Fruit fly (Drosophila melanogaster): Measurements from ENCODE around the gene CG5001.

CG5001 gene

dm6 chr2L:1150554-1150953, 35.0 kb upstream of the CG5001 start, which contains the start of the genes Tfb4 and Vps29 (continued):
- peak; percentile 12; the same call in 1 of the 2 replicates for TF ChIP-seq CG32772 (GFP tag; IDR thresholded peaks at IDR 0.05)
- peak; percentile 94 for TF ChIP-seq CG6791 (GFP tag; IDR thresholded peaks at IDR 0.05; ENCODE audit: partially characterized antibody)
- peak; percentile 96 for TF ChIP-seq tna (GFP tag; IDR thresholded peaks at IDR 0.05; ENCODE audit: partially characterized antibody)
- TF ChIP-seq Meics (GFP tag; optimal IDR thresholded peaks at IDR 0.05) = no peak
- peak; percentile 60 for TF ChIP-seq CG17829 (tag; optimal IDR thresholded peaks at IDR 0.05)
- 0 out of 2 replicates have a peak, but pooled peaks have one; percentile 47 for TF ChIP-seq CG3847 (GFP tag; IDR thresholded peaks at IDR 0.05)
- no peak for TF ChIP-seq CG18476 (GFP tag; optimal IDR thresholded peaks at IDR 0.05)
- TF ChIP-seq Drgx (GFP tag; IDR thresholded peaks at IDR 0.05) = 0 out of 2 replicates have a peak, but pooled peaks have one; percentile 34
- peak; percentile 11 for TF ChIP-seq CG15601 (tag; optimal IDR thresholded peaks at IDR 0.05)
- peak; percentile 11 for TF ChIP-seq dmrt11E (tag; optimal IDR thresholded peaks at IDR 0.05)
- peak; percentile 12 for TF ChIP-seq NC2β (GFP tag; optimal IDR thresholded peaks at IDR 0.05)
- TF ChIP-seq Six4 (GFP tag; optimal IDR thresholded peaks at IDR 0.05) = peak; percentile 26
- peak; percentile 95 for TF ChIP-seq CG13287 (GFP tag; IDR thresholded peaks at IDR 0.05; ENCODE audit: partially characterized antibody)
- TF ChIP-seq CG31224 (GFP tag; IDR thresholded peaks at IDR 0.05) = peak; percentile 36; the same call in 1 of the 2 replicates
- peak; percentile 56 for TF ChIP-seq B-H2 (GFP tag; optimal IDR thresholded peaks at IDR 0.05)
- TF ChIP-seq chm (GFP tag; IDR thresholded peaks at IDR 0.05) = peak; percentile 30; the same call in 1 of the 2 replicates
- peak; percentile 71; the same call in 2 of the 3 replicates for TF ChIP-seq CG11456 (GFP tag; IDR thresholded peaks at IDR 0.05)
- TF ChIP-seq fru (optimal IDR thresholded peaks at IDR 0.05) = no peak
- peak; percentile 94 for TF ChIP-seq Sry-δ (GFP tag; optimal IDR thresholded peaks at IDR 0.05)
- peak; percentile 32 for TF ChIP-seq Bteb2 (GFP tag; optimal IDR thresholded peaks at IDR 0.05)
- TF ChIP-seq unc-4 (GFP tag; IDR thresholded peaks at IDR 0.05; ENCODE audit: partially characterized antibody) = peak; percentile 86
- peak; percentile 50 for TF ChIP-seq CG12155 (GFP tag; optimal IDR thresholded peaks at IDR 0.05)
- TF ChIP-seq tup (GFP tag; optimal IDR thresholded peaks at IDR 0.05) = peak; percentile 49
- no peak for TF ChIP-seq D19B (GFP tag; optimal IDR thresholded peaks at IDR 0.05)
- peak; percentile 21 for TF ChIP-seq CG4820 (GFP tag; optimal IDR thresholded peaks at IDR 0.05)
- no peak for TF ChIP-seq CG31365 (tag; optimal IDR thresholded peaks at IDR 0.05)
- peak; percentile 11 for TF ChIP-seq CG3163 (GFP tag; optimal IDR thresholded peaks at IDR 0.05)
- peak; percentile 18 for TF ChIP-seq shn (GFP tag; optimal IDR thresholded peaks at IDR 0.05)
- peak; percentile 36 for TF ChIP-seq Myb (GFP tag; optimal IDR thresholded peaks at IDR 0.05)
- 0 out of 3 replicates have a peak, but pooled peaks have one; percentile 14 for TF ChIP-seq tgo (GFP tag; IDR thresholded peaks at IDR 0.05)
- peak; percentile 87 for TF ChIP-seq ci (GFP tag; IDR thresholded peaks at IDR 0.05)
- peak; percentile 87 for TF ChIP-seq amos (GFP tag; IDR thresholded peaks at IDR 0.05; ENCODE audit: partially characterized antibody)
- TF ChIP-seq CG30020 (tag; optimal IDR thresholded peaks at IDR 0.05) = no peak
- peak; percentile 21 for TF ChIP-seq CG4854 (GFP tag; optimal IDR thresholded peaks at IDR 0.05)
- no peak for TF ChIP-seq dati (GFP tag; IDR thresholded peaks at IDR 0.05)
- peak; percentile 36 for TF ChIP-seq CG13424 (tag; optimal IDR thresholded peaks at IDR 0.05)
- TF ChIP-seq wor (GFP tag; IDR thresholded peaks at IDR 0.05) = no peak
- no peak for TF ChIP-seq odd (GFP tag; optimal IDR thresholded peaks at IDR 0.05)
- TF ChIP-seq Dp (GFP tag; optimal IDR thresholded peaks at IDR 0.05) = peak; percentile 65
- peak; percentile 15; the same call in 1 of the 3 replicates for TF ChIP-seq dysf (GFP tag; IDR thresholded peaks at IDR 0.05)
- peak; percentile 7 for TF ChIP-seq crc (GFP tag; optimal IDR thresholded peaks at IDR 0.05)
- peak; percentile 33; the same call in 1 of the 2 replicates for TF ChIP-seq CG17328 (GFP tag; IDR thresholded peaks at IDR 0.05)
- TF ChIP-seq CG2120 (GFP tag; optimal IDR thresholded peaks at IDR 0.05) = peak; percentile 81
- TF ChIP-seq NFAT (GFP tag; IDR thresholded peaks at IDR 0.05) = peak; percentile 66; the same call in 1 of the 2 replicates
- peak; percentile 7 for TF ChIP-seq p53 (GFP tag; optimal IDR thresholded peaks at IDR 0.05)
- peak; percentile 65 for TF ChIP-seq CHES-1-like (GFP tag; optimal IDR thresholded peaks at IDR 0.05)
- TF ChIP-seq GATAe (GFP tag; conservative IDR thresholded peaks at IDR 0.05) = no peak
- TF ChIP-seq Rfx (GFP tag; IDR thresholded peaks at IDR 0.05) = peak; percentile 81
- TF ChIP-seq CkIIα-i1 (GFP tag; IDR thresholded peaks at IDR 0.05) = no peak
- no peak for TF ChIP-seq CG11696 (GFP tag; IDR thresholded peaks at IDR 0.05)
- no peak for TF ChIP-seq lbe (GFP tag; optimal IDR thresholded peaks at IDR 0.05)

All from whole organism, embryonic.